Fruit fly (Drosophila melanogaster): ENCODE data around the gene CG17328.

CG17328 gene

DNA sequence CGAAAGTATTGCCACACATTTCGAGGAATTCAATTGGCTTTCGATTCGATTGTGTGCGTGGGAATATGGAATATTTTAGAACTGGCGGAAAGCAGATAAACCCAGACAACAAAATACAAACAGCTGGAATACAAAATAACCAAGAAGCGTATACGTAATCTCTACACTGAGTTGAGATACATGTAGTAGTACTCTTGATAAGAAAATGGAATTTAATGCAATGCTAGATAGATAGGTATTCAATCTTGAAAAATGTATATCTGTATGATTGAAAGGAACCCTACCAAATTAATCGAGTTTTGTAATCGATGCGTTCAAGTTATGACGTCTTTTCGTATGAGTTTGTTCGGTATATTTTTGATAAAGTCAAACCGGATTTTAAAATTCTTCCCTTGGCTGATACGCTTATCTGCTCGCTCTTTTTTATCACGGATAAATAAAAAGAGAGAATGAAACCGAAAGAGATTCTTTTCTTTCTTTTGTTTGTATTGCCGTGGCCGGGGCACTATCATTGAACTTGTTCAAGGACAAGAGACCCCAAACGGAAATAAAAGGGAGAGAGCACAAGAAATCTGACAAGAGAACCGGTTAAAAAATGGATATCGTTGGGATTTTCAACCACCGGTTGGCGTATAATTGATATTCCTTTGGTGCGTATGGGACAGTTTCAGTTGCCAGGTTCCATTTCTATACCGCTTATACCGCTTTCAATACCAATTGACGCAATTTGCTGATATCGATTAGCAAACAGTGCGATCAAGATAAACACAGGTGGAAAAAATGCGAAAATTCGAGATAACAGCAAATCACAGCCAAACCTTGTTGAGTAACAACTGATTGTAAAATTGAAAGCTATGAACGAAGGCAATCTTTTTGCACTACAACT, 44.3 kb upstream of the CG17328 start (continued):
- no peak for TF ChIP-seq gfzf (GFP tag; optimal IDR thresholded peaks at IDR 0.05)
- TF ChIP-seq lov (optimal IDR thresholded peaks at IDR 0.05): no peak
- no peak for TF ChIP-seq lov (GFP tag; IDR thresholded peaks at IDR 0.05)
- TF ChIP-seq sug (tag; optimal IDR thresholded peaks at IDR 0.05): peak; percentile 26
- no peak for TF ChIP-seq gt (GFP tag; IDR thresholded peaks at IDR 0.05)
- no peak for TF ChIP-seq peb (GFP tag; IDR thresholded peaks at IDR 0.05)
- peak; percentile 76 for TF ChIP-seq gem (tag; optimal IDR thresholded peaks at IDR 0.05)
- TF ChIP-seq CG2889 (GFP tag; IDR thresholded peaks at IDR 0.05): no peak
- no peak for TF ChIP-seq fu2 (GFP tag; optimal IDR thresholded peaks at IDR 0.05)
- no peak for TF ChIP-seq CG31365 (tag; optimal IDR thresholded peaks at IDR 0.05)
- TF ChIP-seq CG9797 (GFP tag; optimal IDR thresholded peaks at IDR 0.05): no peak
- no peak for TF ChIP-seq zfh1 (GFP tag; IDR thresholded peaks at IDR 0.05)
- TF ChIP-seq sisA (GFP tag; IDR thresholded peaks at IDR 0.05): no peak
- no peak for TF ChIP-seq MESR4 (GFP tag; optimal IDR thresholded peaks at IDR 0.05)
- no peak for TF ChIP-seq lola (GFP tag; optimal IDR thresholded peaks at IDR 0.05)
- peak; percentile 65 for TF ChIP-seq grn (GFP tag; optimal IDR thresholded peaks at IDR 0.05)
- TF ChIP-seq Doc2 (GFP tag; IDR thresholded peaks at IDR 0.05): no peak
- TF ChIP-seq CG12769 (tag; optimal IDR thresholded peaks at IDR 0.05): no peak
- no peak for TF ChIP-seq tin (GFP tag; optimal IDR thresholded peaks at IDR 0.05)
- TF ChIP-seq tap (tag; optimal IDR thresholded peaks at IDR 0.05): no peak
- no peak for TF ChIP-seq Fer1 (GFP tag; optimal IDR thresholded peaks at IDR 0.05)
- no peak for TF ChIP-seq sob (GFP tag; IDR thresholded peaks at IDR 0.05)
- no peak for TF ChIP-seq pan (optimal IDR thresholded peaks at IDR 0.05)
- TF ChIP-seq pan (GFP tag; optimal IDR thresholded peaks at IDR 0.05 in 1 of 2, IDR thresholded peaks at IDR 0.05 in 1 of 2): no peak
- 0 out of 4 replicates have a peak, but pooled peaks have one; percentile 50 for TF ChIP-seq chinmo (GFP tag; IDR thresholded peaks at IDR 0.05; ENCODE audit: partially characterized antibody)
- TF ChIP-seq gcm2 (GFP tag; optimal IDR thresholded peaks at IDR 0.05): no peak
- TF ChIP-seq z (GFP tag; IDR thresholded peaks at IDR 0.05): no peak
- peak; percentile 51 for TF ChIP-seq stwl (tag; optimal IDR thresholded peaks at IDR 0.05)
- no peak for TF ChIP-seq yki (optimal IDR thresholded peaks at IDR 0.05)
- TF ChIP-seq Meics (GFP tag; optimal IDR thresholded peaks at IDR 0.05): no peak
- no peak for TF ChIP-seq zen2 (GFP tag; IDR thresholded peaks at IDR 0.05; ENCODE audit: partially characterized antibody)
- no peak for TF ChIP-seq D19A (tag; optimal IDR thresholded peaks at IDR 0.05)
- no peak for TF ChIP-seq trem (tag; optimal IDR thresholded peaks at IDR 0.05)
- TF ChIP-seq CG2199 (GFP tag; IDR thresholded peaks at IDR 0.05): peak; percentile 70; the same call in 1 of the 3 replicates
- no peak for TF ChIP-seq CG12071 (GFP tag; optimal IDR thresholded peaks at IDR 0.05)
- TF ChIP-seq rib (GFP tag; IDR thresholded peaks at IDR 0.05): peak; percentile 73; the same call in 1 of the 2 replicates
- TF ChIP-seq Nf-YC (tag; optimal IDR thresholded peaks at IDR 0.05): peak; percentile 5
- no peak for TF ChIP-seq ind (GFP tag; optimal IDR thresholded peaks at IDR 0.05)
- no peak for TF ChIP-seq Lim3 (GFP tag; IDR thresholded peaks at IDR 0.05)
- TF ChIP-seq Taf1 (GFP tag; IDR thresholded peaks at IDR 0.05): no peak
- no peak for TF ChIP-seq dmrt99B (tag; optimal IDR thresholded peaks at IDR 0.05)
- peak; percentile 19 for TF ChIP-seq cg (GFP tag; optimal IDR thresholded peaks at IDR 0.05)
- no peak for TF ChIP-seq CG12155 (GFP tag; optimal IDR thresholded peaks at IDR 0.05)
- no peak for TF ChIP-seq repo (GFP tag; optimal IDR thresholded peaks at IDR 0.05)
- TF ChIP-seq CG12236 (GFP tag; optimal IDR thresholded peaks at IDR 0.05): no peak
- no peak for TF ChIP-seq CG12219 (GFP tag; optimal IDR thresholded peaks at IDR 0.05)
- TF ChIP-seq CG34376 (GFP tag; optimal IDR thresholded peaks at IDR 0.05): peak; percentile 36
- no peak for TF ChIP-seq ro (GFP tag; IDR thresholded peaks at IDR 0.05)
- TF ChIP-seq BtbVII (GFP tag; optimal IDR thresholded peaks at IDR 0.05): peak; percentile 16
- peak in 1 of 2 experiments; percentile 35 for TF ChIP-seq Trl (optimal IDR thresholded peaks at IDR 0.05)
- no peak for TF ChIP-seq Trl (GFP tag; optimal IDR thresholded peaks at IDR 0.05)

Measured in whole organism, embryonic.